Worm (Caenorhabditis elegans) whole organism, L4 larva: Measurements from ENCODE around the gene srlf-11.
A peak's percentile ranks its signal among the peaks of the same experiment; 100 is the strongest.

Source experiments
- D1046.2 ChIP-seq: fragments of 200-800 bp; sonication (Bioruptor generic); IDR thresholded peaks from 2 replicates; pipeline ENCODE4 v1.3.6; 2022; ENCODE audit warnings: missing genetic modification characterization, missing compliant biosample characterization
- Y105C5A.15 ChIP-seq: fragments of 200-800 bp; sonication (Bioruptor generic); IDR thresholded peaks from 2 replicates; pipeline ENCODE4 v1.3.6; 2022; ENCODE audit warnings: missing genetic modification characterization, missing compliant biosample characterization
- aha-1 ChIP-seq: fragments of 150-350 bp; peaks from one replicate; lab custom pipeline; 2014; ENCODE audit warnings: missing biosample characterization, missing genetic modification characterization
- attf-4 ChIP-seq: sonication (generic microtip); optimal IDR thresholded peaks from 3 replicates; lab custom pipeline; 2017; ENCODE audit warnings: missing biosample characterization, missing genetic modification characterization
- ceh-20 ChIP-seq: fragments of 200-800 bp; sonication (Bioruptor generic); IDR thresholded peaks from 2 replicates; pipeline ENCODE4 v1.3.6; 2022; ENCODE audit warnings: missing genetic modification reagents, missing genetic modification characterization, missing compliant biosample characterization
- ceh-32 ChIP-seq: sonication (generic microtip); optimal IDR thresholded peaks from 2 replicates; lab custom pipeline; 2016; ENCODE audit warnings: mild to moderate bottlenecking, missing genetic modification characterization, missing compliant biosample characterization; ENCODE audit not compliant: poor library complexity
- ceh-82 ChIP-seq: sonication (generic microtip); optimal IDR thresholded peaks from 2 replicates; lab custom pipeline; 2017; ENCODE audit warnings: missing biosample characterization, missing genetic modification characterization
- ces-1 ChIP-seq: fragments of 150-350 bp; sonication (generic microtip); optimal IDR thresholded peaks from 4 replicates; lab custom pipeline; 2014; ENCODE audit warnings: missing biosample characterization, missing genetic modification reagents, missing genetic modification characterization
- cey-2 ChIP-seq: sonication (generic microtip); optimal IDR thresholded peaks from 3 replicates; lab custom pipeline; 2017; ENCODE audit warnings: missing genetic modification characterization, mild to moderate bottlenecking, missing compliant biosample characterization, antibody characterized with exemption, borderline replicate concordance; ENCODE audit not compliant: insufficient read depth
- daf-8 ChIP-seq: fragments of 200-800 bp; sonication (Bioruptor generic); IDR thresholded peaks from 2 replicates; pipeline ENCODE4 v1.3.6; 2022; ENCODE audit warnings: missing genetic modification characterization, missing compliant biosample characterization
- dmd-6 ChIP-seq: fragments of 200-800 bp; sonication (Bioruptor generic); IDR thresholded peaks from 2 replicates; pipeline ENCODE4 v1.3.6; 2022; ENCODE audit warnings: missing genetic modification reagents, missing genetic modification characterization, missing compliant biosample characterization
- dve-1 ChIP-seq: sonication (generic microtip); optimal IDR thresholded peaks from 2 replicates; lab custom pipeline; 2017; ENCODE audit warnings: antibody characterized with exemption, mild to moderate bottlenecking, missing genetic modification characterization, missing compliant biosample characterization; ENCODE audit not compliant: insufficient read depth
- fkh-10 ChIP-seq: fragments of 150-350 bp; optimal IDR thresholded peaks from 2 replicates; lab custom pipeline; 2014; ENCODE audit warnings: missing biosample characterization, missing genetic modification reagents, missing genetic modification characterization
- fos-1 ChIP-seq: fragments of 150-350 bp; optimal IDR thresholded peaks from 2 replicates; lab custom pipeline; 2014; ENCODE audit warnings: missing biosample characterization, missing genetic modification characterization
- gei-8 ChIP-seq: fragments of 200-800 bp; sonication (Bioruptor generic); optimal IDR thresholded peaks from 2 replicates; lab custom pipeline; 2018; ENCODE audit warnings: mild to moderate bottlenecking, missing genetic modification characterization, missing compliant biosample characterization
- hlh-11 ChIP-seq: fragments of 200-800 bp; sonication (Bioruptor generic); optimal IDR thresholded peaks from 2 replicates; lab custom pipeline; 2018; ENCODE audit warnings: mild to moderate bottlenecking, missing genetic modification characterization, missing compliant biosample characterization
- lim-7 ChIP-seq: fragments of 200-800 bp; sonication (Bioruptor generic); IDR thresholded peaks from 2 replicates; pipeline ENCODE4 v1.3.6; 2022; ENCODE audit warnings: missing genetic modification characterization, missing compliant biosample characterization
- lin-29 ChIP-seq: fragments of 200-800 bp; sonication (Bioruptor generic); IDR thresholded peaks from 2 replicates; pipeline ENCODE4 v1.3.6; 2022; ENCODE audit warnings: missing genetic modification reagents, missing genetic modification characterization, missing compliant biosample characterization
- lir-3 ChIP-seq: sonication (generic microtip); optimal IDR thresholded peaks from 2 replicates; lab custom pipeline; 2016; ENCODE audit warnings: mild to moderate bottlenecking, missing genetic modification characterization, missing compliant biosample characterization
- lsy-2 ChIP-seq, 2 experiments: fragments of 150-350 bp in 1 of 2; sonication (generic microtip) in 1 of 2; optimal IDR thresholded peaks; 2 replicates each; lab custom pipeline; 2014 to 2017; ENCODE audit warnings: missing biosample characterization in 2 of 2, missing genetic modification characterization in 2 of 2
- madf-9 ChIP-seq: fragments of 200-800 bp; sonication (Bioruptor generic); conservative IDR thresholded peaks from 2 replicates; pipeline ENCODE4 v1.3.6; 2022; ENCODE audit warnings: missing genetic modification reagents, missing genetic modification characterization, missing compliant biosample characterization
- mdl-1 ChIP-seq, 2 experiments: fragments of 150-350 bp in 1 of 2; sonication (generic microtip) in 1 of 2; optimal IDR thresholded peaks; 2 replicates each; lab custom pipeline; 2014 to 2017; ENCODE audit warnings: missing biosample characterization in 2 of 2, missing genetic modification characterization in 2 of 2
- mep-1 ChIP-seq: fragments of 150-350 bp; sonication (generic microtip); optimal IDR thresholded peaks from 3 replicates; lab custom pipeline; 2014; ENCODE audit warnings: missing biosample characterization, missing genetic modification characterization
- mes-2 ChIP-seq: sonication (generic microtip); optimal IDR thresholded peaks from 2 replicates; lab custom pipeline; 2016; ENCODE audit warnings: missing genotype, mild to moderate bottlenecking, missing genetic modification characterization, missing compliant biosample characterization; ENCODE audit not compliant: poor library complexity, severe bottlenecking
- mxl-3 ChIP-seq: fragments of 200-800 bp; sonication (Bioruptor generic); optimal IDR thresholded peaks from 2 replicates; lab custom pipeline; 2018; ENCODE audit warnings: mild to moderate bottlenecking, missing genetic modification characterization, missing compliant biosample characterization
- nhr-10 ChIP-seq: fragments of 150-350 bp; optimal IDR thresholded peaks from 2 replicates; lab custom pipeline; 2014; ENCODE audit warnings: missing biosample characterization, missing genetic modification characterization
- nhr-102 ChIP-seq: sonication (generic microtip); optimal IDR thresholded peaks from 2 replicates; lab custom pipeline; 2016; ENCODE audit warnings: mild to moderate bottlenecking, missing genetic modification characterization, moderate library complexity, missing compliant biosample characterization
- nhr-28 ChIP-seq: fragments of 150-350 bp; optimal IDR thresholded peaks from 2 replicates; lab custom pipeline; 2014; ENCODE audit warnings: missing biosample characterization, missing genetic modification characterization
- nhr-6 ChIP-seq: fragments of 150-350 bp; optimal IDR thresholded peaks from 2 replicates; lab custom pipeline; 2014; ENCODE audit warnings: missing biosample characterization, missing genetic modification characterization
- nhr-76 ChIP-seq: fragments of 150-350 bp; optimal IDR thresholded peaks from 2 replicates; lab custom pipeline; 2014; ENCODE audit warnings: missing biosample characterization, missing genetic modification characterization
- nhr-77 ChIP-seq: fragments of 150-350 bp; optimal IDR thresholded peaks from 2 replicates; lab custom pipeline; 2014; ENCODE audit warnings: missing biosample characterization, missing genetic modification characterization
- php-3 ChIP-seq: fragments of 200-800 bp; sonication (Bioruptor generic); IDR thresholded peaks from 2 replicates; pipeline ENCODE4 v1.3.6; 2022; ENCODE audit warnings: missing genetic modification reagents, missing genetic modification characterization, missing compliant biosample characterization
- skn-1 ChIP-seq: fragments of 150-350 bp; optimal IDR thresholded peaks from 2 replicates; lab custom pipeline; 2014; ENCODE audit warnings: missing biosample characterization, missing genetic modification characterization
- snpc-4 ChIP-seq: fragments of 150-350 bp; optimal IDR thresholded peaks from 2 replicates; lab custom pipeline; 2014; ENCODE audit warnings: missing biosample characterization, missing genetic modification characterization
- tra-1 ChIP-seq: fragments of 200-800 bp; sonication (Bioruptor generic); IDR thresholded peaks from 2 replicates; pipeline ENCODE4 v1.3.6; 2022; ENCODE audit warnings: missing genetic modification reagents, missing genetic modification characterization, missing compliant biosample characterization
- unc-62 ChIP-seq, 3 experiments: fragments of 150-350 bp in 1 of 3; sonication (generic microtip); optimal IDR thresholded peaks in 2 of 3; peaks in 1 of 3; 1 replicate in 1 of 3; 2 replicates in 2 of 3; lab custom pipeline; 2014 to 2017; ENCODE audit warnings: missing biosample characterization in 3 of 3, missing genetic modification characterization in 3 of 3, missing genetic modification reagents in 3 of 3, missing genotype in 1 of 3
- vab-7 ChIP-seq: fragments of 200-800 bp; sonication (Bioruptor generic); IDR thresholded peaks from 2 replicates; pipeline ENCODE4 v1.3.6; 2022; ENCODE audit warnings: missing genetic modification reagents, missing genetic modification characterization, missing compliant biosample characterization
- zfp-2 ChIP-seq: sonication (generic microtip); optimal IDR thresholded peaks from 2 replicates; lab custom pipeline; 2016; ENCODE audit warnings: mild to moderate bottlenecking, missing genetic modification characterization, missing compliant biosample characterization
- zfp-3 ChIP-seq: fragments of 200-800 bp; sonication (Bioruptor generic); conservative IDR thresholded peaks from 2 replicates; pipeline ENCODE4 v1.3.6; 2022; ENCODE audit warnings: missing genetic modification reagents, missing genetic modification characterization, missing compliant biosample characterization
- ztf-11 ChIP-seq: fragments of 150-350 bp; optimal IDR thresholded peaks from 2 replicates; lab custom pipeline; 2014; ENCODE audit warnings: missing biosample characterization, missing genetic modification characterization
- ztf-7 ChIP-seq: fragments of 150-350 bp; optimal IDR thresholded peaks from 2 replicates; lab custom pipeline; 2014; ENCODE audit warnings: missing biosample characterization, missing genetic modification characterization

Gene srlf-11

ce11 chrIV:10858300-10859016 lies 27.4 kb downstream of the srlf-11 start, which contains the start of the genes T11G6.2 and hars-1 (continued):
- TF ChIP-seq nhr-6 (tag; lab: Kevin White, UChicago) (peak; percentile 24), ztf-7 (tag; lab: Kevin White, UChicago) (no peak), Y105C5A.15 (GFP tag; lab: Robert Waterston, UW) (no peak), nhr-77 (tag; lab: Kevin White, UChicago) (peak; percentile 74), ceh-32 (tag; lab: Kevin White, UChicago) (no peak), dve-1 (tag; lab: Kevin White, UChicago) (peak; percentile 36), ztf-11 (tag; lab: Kevin White, UChicago) (no peak), ces-1 (GFP tag; lab: Kevin White, UChicago) (no peak), mdl-1 (tag; optimal IDR thresholded peaks at IDR 0.05; lab: Kevin White, UChicago) (peak in 1 of 2 experiments; percentile 81), aha-1 (no peak), lir-3 (tag; lab: Kevin White, UChicago) (no peak), mes-2 (tag; lab: Kevin White, UChicago) (peak; percentile 51), attf-4 (tag; lab: Kevin White, UChicago) (no peak), mep-1 (peak; percentile 34), zfp-2 (tag; lab: Kevin White, UChicago) (no peak), dmd-6 (peak; percentile 71; the same call in 1 of the 2 replicates), lsy-2 (tag; optimal IDR thresholded peaks at IDR 0.05; lab: Kevin White, UChicago) (peak in 1 of 2 experiments; percentile 40), D1046.2 (GFP tag; lab: Robert Waterston, UW) (no peak), daf-8 (no peak), ceh-82 (no peak)

- no peak for TF ChIP-seq zfp-3
- no peak for TF ChIP-seq lir-3 (tag; lab: Kevin White, UChicago)
- no peak for TF ChIP-seq nhr-10
- no peak for TF ChIP-seq snpc-4 (tag; lab: Kevin White, UChicago)
- TF ChIP-seq php-3, result no peak
- no peak for TF ChIP-seq tra-1 (GFP tag; lab: Robert Waterston, UW)
- TF ChIP-seq skn-1 (tag; lab: Kevin White, UChicago), result no peak
- TF ChIP-seq lim-7 (GFP tag; lab: Robert Waterston, UW), result no peak
- TF ChIP-seq dve-1 (tag; lab: Kevin White, UChicago), result no peak
- no peak for TF ChIP-seq nhr-102 (tag; lab: Kevin White, UChicago)
- TF ChIP-seq gei-8, result no peak
- TF ChIP-seq ceh-20, result no peak
- no peak for TF ChIP-seq fos-1
- TF ChIP-seq fkh-10 (GFP tag; lab: Kevin White, UChicago), result no peak
- no peak for TF ChIP-seq vab-7 (GFP tag; lab: Robert Waterston, UW)
- TF ChIP-seq attf-4 (tag; lab: Kevin White, UChicago), result no peak
- no peak for TF ChIP-seq nhr-77 (tag; lab: Kevin White, UChicago)
Observed at ce11 chrIV:10855946-10856345, 29.9 kb downstream of the srlf-11 start.

- peak; percentile 28 for TF ChIP-seq nhr-28 (tag; lab: Kevin White, UChicago)
- no peak for TF ChIP-seq unc-62 (GFP tag; optimal IDR thresholded peaks at IDR 0.05 in 1 of 2; lab: Kevin White, UChicago)
- TF ChIP-seq unc-62 (tag; optimal IDR thresholded peaks at IDR 0.05; lab: Kevin White, UChicago), result no peak
- peak; percentile 4 for TF ChIP-seq cey-2 (tag; lab: Kevin White, UChicago)
- no peak for TF ChIP-seq attf-4 (tag; lab: Kevin White, UChicago)
- peak; percentile 91 for TF ChIP-seq aha-1
- no peak for TF ChIP-seq madf-9
- no peak for TF ChIP-seq mxl-3 (GFP tag; lab: Kevin White, UChicago)
- peak; percentile 13 for TF ChIP-seq nhr-76 (tag; lab: Kevin White, UChicago)
- TF ChIP-seq lin-29 (GFP tag; lab: Robert Waterston, UW), result no peak
- peak; percentile 6 for TF ChIP-seq hlh-11 (tag; lab: Kevin White, UChicago)
Observed at ce11 chrIV:10855049-10855448, 30.8 kb downstream of the srlf-11 start, which contains the start of gene T11G6.3. T11G6.3 (minus strand) TSS chrIV:10855237.
